Fruit fly (Drosophila melanogaster) whole organism, pupa: Measurements from ENCODE around the gene Hacd1.

Source experiments
- CG12605 ChIP-seq: fragments of 200-800 bp; sonication (Bioruptor generic); IDR thresholded peaks from 2 replicates; pipeline ENCODE4 v1.3.6; 2022; ENCODE audit warnings: missing biosample characterization, missing genetic modification characterization
- CG17806 ChIP-seq: fragments of 200-800 bp; sonication (Bioruptor generic); optimal IDR thresholded peaks from 2 replicates; lab custom pipeline; 2018; ENCODE audit warnings: missing biosample characterization, mild to moderate bottlenecking, missing genetic modification characterization, moderate library complexity
- CG4496 ChIP-seq: fragments of 200-800 bp; sonication (Bioruptor generic); IDR thresholded peaks from 3 replicates; pipeline ENCODE4 v1.3.6; 2022; ENCODE audit warnings: missing biosample characterization, missing genetic modification characterization
- CG8159 ChIP-seq: fragments of 200-800 bp; sonication (Bioruptor generic); optimal IDR thresholded peaks from 3 replicates; lab custom pipeline; 2018; ENCODE audit warnings: missing biosample characterization, mild to moderate bottlenecking, missing genetic modification characterization, moderate library complexity
- CG9948 ChIP-seq: fragments of 200-800 bp; sonication (Bioruptor generic); optimal IDR thresholded peaks from 2 replicates; lab custom pipeline; 2018; ENCODE audit warnings: missing biosample characterization, mild to moderate bottlenecking, missing genetic modification characterization, moderate library complexity
- Ets98B ChIP-seq: fragments of 200-800 bp; sonication (Bioruptor generic); IDR thresholded peaks from 2 replicates; pipeline ENCODE4 v1.3.6; 2022; ENCODE audit warnings: missing biosample characterization, missing genetic modification characterization

DNA sequence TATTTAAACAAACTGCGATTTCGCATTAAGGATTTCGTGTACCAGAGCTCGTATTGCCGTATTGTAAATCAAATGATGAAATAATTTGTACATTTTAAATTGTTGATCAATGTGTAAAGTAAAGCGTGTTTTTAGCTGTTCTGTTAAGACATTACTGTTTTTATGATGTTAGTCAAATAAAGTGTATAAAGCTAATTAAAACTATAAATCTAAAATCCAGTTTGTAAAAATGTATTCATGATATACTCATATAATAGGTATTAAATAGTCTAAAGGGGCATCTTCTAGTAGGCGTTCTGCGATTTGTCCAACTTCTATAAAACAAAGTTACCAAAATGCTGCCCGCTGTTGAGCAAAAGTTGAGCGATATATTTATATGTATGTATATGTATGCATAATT is 31.8 kb upstream of the Hacd1 start, which contains the start of gene CG18788:
- no peak for TF ChIP-seq CG12605
- TF ChIP-seq CG17806 (tag; lab: Kevin White, UChicago), result no peak
- no peak for TF ChIP-seq Ets98B
- TF ChIP-seq CG4496, result no peak
- no peak for TF ChIP-seq CG8159 (tag; lab: Kevin White, UChicago)
- no peak for TF ChIP-seq CG9948 (tag; lab: Kevin White, UChicago)
